Fruit fly (Drosophila melanogaster) Kc167 (cell line): ENCODE results near the gene CG6656.

Experiments used
- Myc ChIP-seq: fragments of >200 bp; optimal IDR thresholded peaks from 2 replicates; lab custom pipeline; 2017; ENCODE audit warnings: missing external identifiers
- Sin3A ChIP-seq: fragments of >200 bp; optimal IDR thresholded peaks from 2 replicates; lab custom pipeline; 2018; ENCODE audit warnings: missing external identifiers
- h ChIP-seq: fragments of >200 bp; optimal IDR thresholded peaks from 3 replicates; lab custom pipeline; 2018; ENCODE audit warnings: missing external identifiers
- insv ChIP-seq: fragments of >200 bp; optimal IDR thresholded peaks from 3 replicates; lab custom pipeline; 2018; ENCODE audit warnings: missing external identifiers
- psq ChIP-seq: fragments of >200 bp; optimal IDR thresholded peaks from 2 replicates; lab custom pipeline; 2017; ENCODE audit warnings: missing external identifiers
- ttk ChIP-seq: sonication (Bioruptor generic); optimal IDR thresholded peaks from 2 replicates; lab custom pipeline; 2017; ENCODE audit warnings: missing external identifiers

The CG6656 gene

dm6 chr3R:21848271-21848670, 26.8 kb upstream of the CG6656 start:
- TF ChIP-seq ttk (lab: Kevin White, UChicago) (no peak), insv (lab: Kevin White, UChicago) (no peak), psq (lab: Kevin White, UChicago) (no peak)

- no peak for TF ChIP-seq ttk (lab: Kevin White, UChicago)
- no peak for TF ChIP-seq Myc (lab: Kevin White, UChicago)
- no peak for TF ChIP-seq Sin3A (lab: Kevin White, UChicago)
- no peak for TF ChIP-seq psq (lab: Kevin White, UChicago)
- no peak for TF ChIP-seq insv (lab: Kevin White, UChicago)
- TF ChIP-seq h = no peak
Observed at dm6 chr3R:21848987-21849442, 26.1 kb upstream of the CG6656 start.

- no peak for TF ChIP-seq psq (lab: Kevin White, UChicago)
- no peak for TF ChIP-seq Sin3A (lab: Kevin White, UChicago)
- TF ChIP-seq insv (lab: Kevin White, UChicago) = no peak
- TF ChIP-seq ttk (lab: Kevin White, UChicago) = no peak
- no peak for TF ChIP-seq Myc (lab: Kevin White, UChicago)
- TF ChIP-seq h = no peak
Observed at dm6 chr3R:21849988-21850460, 25.1 kb upstream of the CG6656 start.

dm6 chr3R:21851592-21852578, 23.2 kb upstream of the CG6656 start:
- no peak for TF ChIP-seq h
- TF ChIP-seq psq (lab: Kevin White, UChicago) = no peak
- no peak for TF ChIP-seq insv (lab: Kevin White, UChicago)
- no peak for TF ChIP-seq Myc (lab: Kevin White, UChicago)
- no peak for TF ChIP-seq ttk (lab: Kevin White, UChicago)

dm6 chr3R:21852579-21853233, 22.4 kb upstream of the CG6656 start:
- TF ChIP-seq insv (lab: Kevin White, UChicago) (no peak), h (no peak), Sin3A (lab: Kevin White, UChicago) (no peak), Myc (lab: Kevin White, UChicago) (no peak), psq (lab: Kevin White, UChicago) (no peak), ttk (lab: Kevin White, UChicago) (no peak)

- no peak for TF ChIP-seq psq (lab: Kevin White, UChicago)
- no peak for TF ChIP-seq insv (lab: Kevin White, UChicago)
- TF ChIP-seq ttk (lab: Kevin White, UChicago) = no peak
- TF ChIP-seq Sin3A (lab: Kevin White, UChicago) = no peak
- no peak for TF ChIP-seq Myc (lab: Kevin White, UChicago)
- TF ChIP-seq h = no peak
Observed at dm6 chr3R:21853618-21854573, 21.2 kb upstream of the CG6656 start.

dm6 chr3R:21854574-21855468, 20.3 kb upstream of the CG6656 start:
- TF ChIP-seq ttk (lab: Kevin White, UChicago) = no peak
- TF ChIP-seq h = no peak
- TF ChIP-seq psq (lab: Kevin White, UChicago) = no peak
- no peak for TF ChIP-seq insv (lab: Kevin White, UChicago)
- TF ChIP-seq Myc (lab: Kevin White, UChicago) = no peak
- TF ChIP-seq Sin3A (lab: Kevin White, UChicago) = no peak

dm6 chr3R:21855469-21855826, 19.6 kb upstream of the CG6656 start:
- TF ChIP-seq psq (lab: Kevin White, UChicago) = no peak
- TF ChIP-seq Myc (lab: Kevin White, UChicago) = no peak
- TF ChIP-seq Sin3A (lab: Kevin White, UChicago) = no peak
- TF ChIP-seq insv (lab: Kevin White, UChicago) = no peak
- TF ChIP-seq ttk (lab: Kevin White, UChicago) = no peak
- TF ChIP-seq h = no peak

dm6 chr3R:21856098-21856872, 18.8 kb upstream of the CG6656 start, which contains the start of gene glec:
glec (minus strand) TSS chr3R:21856266.
- TF ChIP-seq psq (lab: Kevin White, UChicago) = no peak
- TF ChIP-seq insv (lab: Kevin White, UChicago) = no peak
- TF ChIP-seq ttk (lab: Kevin White, UChicago) = no peak
- no peak for TF ChIP-seq Myc (lab: Kevin White, UChicago)
- TF ChIP-seq h = no peak
- no peak for TF ChIP-seq Sin3A (lab: Kevin White, UChicago)
